Fruit fly (Drosophila melanogaster): ENCODE data around the gene CG5194.

Gene CG5194

dm6 chr3L:8996173-8996767, 13.4 kb downstream of the CG5194 start (continued):
- TF ChIP-seq CG10209 (GFP tag; optimal IDR thresholded peaks at IDR 0.05): peak; percentile 34
- TF ChIP-seq CG7987 (GFP tag; optimal IDR thresholded peaks at IDR 0.05): no peak
- TF ChIP-seq en (GFP tag; optimal IDR thresholded peaks at IDR 0.05): no peak
- TF ChIP-seq so (GFP tag; IDR thresholded peaks at IDR 0.05): peak; percentile 65; the same call in 2 of the 3 replicates
- no peak for TF ChIP-seq Atf6 (GFP tag; IDR thresholded peaks at IDR 0.05)
- TF ChIP-seq gro (GFP tag; optimal IDR thresholded peaks at IDR 0.05): no peak
- peak; percentile 65 for TF ChIP-seq Oli (tag; optimal IDR thresholded peaks at IDR 0.05)
- peak; percentile 63; the same call in 1 of the 2 replicates for TF ChIP-seq sob (GFP tag; IDR thresholded peaks at IDR 0.05)
- no peak for TF ChIP-seq cad (GFP tag; optimal IDR thresholded peaks at IDR 0.05)
- peak; percentile 64 for TF ChIP-seq phol (tag; optimal IDR thresholded peaks at IDR 0.05)
- TF ChIP-seq D19B (GFP tag; optimal IDR thresholded peaks at IDR 0.05): peak; percentile 19
- TF ChIP-seq CG17361 (GFP tag; IDR thresholded peaks at IDR 0.05): peak; percentile 65
- TF ChIP-seq Mrtf (GFP tag; IDR thresholded peaks at IDR 0.05): peak; percentile 52; the same call in 1 of the 3 replicates
- no peak for TF ChIP-seq abd-A (tag; optimal IDR thresholded peaks at IDR 0.05)
- peak; percentile 35 for TF ChIP-seq CG12219 (GFP tag; optimal IDR thresholded peaks at IDR 0.05)
- TF ChIP-seq fd3F (GFP tag; optimal IDR thresholded peaks at IDR 0.05): peak; percentile 27
- no peak for TF ChIP-seq grn (GFP tag; optimal IDR thresholded peaks at IDR 0.05)
- TF ChIP-seq hb (GFP tag; IDR thresholded peaks at IDR 0.05; ENCODE audit: partially characterized antibody): no peak
- TF ChIP-seq CG6654 (GFP tag; optimal IDR thresholded peaks at IDR 0.05): peak; percentile 24
- TF ChIP-seq CG5180 (GFP tag; optimal IDR thresholded peaks at IDR 0.05): no peak
- TF ChIP-seq Optix (GFP tag; IDR thresholded peaks at IDR 0.05): 0 out of 3 replicates have a peak, but pooled peaks have one; percentile 25
- TF ChIP-seq B-H1 (GFP tag; IDR thresholded peaks at IDR 0.05): peak; percentile 44; the same call in 2 of the 3 replicates
- peak; percentile 50 for TF ChIP-seq D19A (tag; optimal IDR thresholded peaks at IDR 0.05)
- TF ChIP-seq CG4854 (GFP tag; optimal IDR thresholded peaks at IDR 0.05): no peak
- TF ChIP-seq E2f2 (GFP tag; IDR thresholded peaks at IDR 0.05): peak; percentile 22; the same call in 1 of the 2 replicates
- TF ChIP-seq CG34422 (GFP tag; IDR thresholded peaks at IDR 0.05): peak; percentile 57; the same call in 1 of the 3 replicates
- no peak for TF ChIP-seq CG16779 (GFP tag; IDR thresholded peaks at IDR 0.05)
- no peak for TF ChIP-seq Dfd (GFP tag; optimal IDR thresholded peaks at IDR 0.05)
- TF ChIP-seq CG17186 (GFP tag; optimal IDR thresholded peaks at IDR 0.05): no peak
- TF ChIP-seq her (GFP tag; optimal IDR thresholded peaks at IDR 0.05): no peak
- TF ChIP-seq CG15696 (tag; optimal IDR thresholded peaks at IDR 0.05): no peak
- TF ChIP-seq gfzf (GFP tag; optimal IDR thresholded peaks at IDR 0.05): no peak
- no peak for TF ChIP-seq kay (GFP tag; optimal IDR thresholded peaks at IDR 0.05)
- TF ChIP-seq Dbx (GFP tag; IDR thresholded peaks at IDR 0.05): 0 out of 3 replicates have a peak, but pooled peaks have one; percentile 37
- TF ChIP-seq Gsc (GFP tag; IDR thresholded peaks at IDR 0.05): no peak
- TF ChIP-seq tup (GFP tag; optimal IDR thresholded peaks at IDR 0.05): peak; percentile 30
- no peak for TF ChIP-seq Nf-YC (tag; optimal IDR thresholded peaks at IDR 0.05)
- peak; percentile 61 for TF ChIP-seq CG14667 (GFP tag; IDR thresholded peaks at IDR 0.05)
- TF ChIP-seq sens (GFP tag): peak; percentile 93
- TF ChIP-seq CG9932 (GFP tag; IDR thresholded peaks at IDR 0.05): peak; percentile 58
- TF ChIP-seq CG2678 (tag; optimal IDR thresholded peaks at IDR 0.05): no peak
- no peak for TF ChIP-seq CG17385 (GFP tag; optimal IDR thresholded peaks at IDR 0.05)
- TF ChIP-seq CG15073 (GFP tag; optimal IDR thresholded peaks at IDR 0.05): no peak
- TF ChIP-seq sug (tag; optimal IDR thresholded peaks at IDR 0.05): no peak
- TF ChIP-seq CG15269 (tag; optimal IDR thresholded peaks at IDR 0.05): no peak
- peak; percentile 68; the same call in 1 of the 2 replicates for TF ChIP-seq chm (GFP tag; IDR thresholded peaks at IDR 0.05)
- TF ChIP-seq Mes4 (GFP tag; optimal IDR thresholded peaks at IDR 0.05): no peak
- TF ChIP-seq Tbp (GFP tag; optimal IDR thresholded peaks at IDR 0.05): no peak
- TF ChIP-seq CG1603 (tag; optimal IDR thresholded peaks at IDR 0.05): peak; percentile 73
- peak; percentile 52 for TF ChIP-seq pho (GFP tag; optimal IDR thresholded peaks at IDR 0.05)
- no peak for TF ChIP-seq Vsx1 (GFP tag; optimal IDR thresholded peaks at IDR 0.05)

All from whole organism, embryonic.